Fruit fly (Drosophila melanogaster): ENCODE data around the gene JMJD7.

Gene JMJD7

DNA sequence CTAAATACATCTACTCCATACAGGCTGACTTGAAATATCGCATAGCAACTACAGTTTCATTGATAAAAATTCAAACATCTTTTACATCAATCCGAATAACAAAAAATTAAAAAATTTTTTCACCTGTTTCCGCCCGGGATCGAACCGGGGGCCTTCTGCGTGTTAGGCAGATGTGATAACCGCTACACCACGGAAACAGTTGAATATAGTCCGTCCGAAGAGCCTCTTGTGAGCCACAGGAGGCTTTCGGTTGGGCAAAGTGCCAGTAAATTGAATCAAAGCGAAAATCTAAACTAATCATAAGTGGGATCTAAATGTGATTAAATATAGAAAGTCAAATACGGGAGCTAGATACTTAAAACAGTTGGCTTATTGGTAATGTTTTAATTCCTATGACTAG is 16.6 kb downstream of the JMJD7 start (continued):
- TF ChIP-seq CG12659 (GFP tag; optimal IDR thresholded peaks at IDR 0.05), result no peak
- no peak for TF ChIP-seq CG3847 (GFP tag; IDR thresholded peaks at IDR 0.05)
- no peak for TF ChIP-seq CG11723 (GFP tag; optimal IDR thresholded peaks at IDR 0.05)
- TF ChIP-seq CG3995 (GFP tag; optimal IDR thresholded peaks at IDR 0.05), result no peak
- peak; percentile 79 for TF ChIP-seq bbx (GFP tag; IDR thresholded peaks at IDR 0.05; ENCODE audit: partially characterized antibody)
- no peak for TF ChIP-seq CG3838 (GFP tag; optimal IDR thresholded peaks at IDR 0.05)
- TF ChIP-seq gcm (GFP tag; optimal IDR thresholded peaks at IDR 0.05), result no peak
- no peak for TF ChIP-seq CG18764 (GFP tag; optimal IDR thresholded peaks at IDR 0.05)
- TF ChIP-seq amos (GFP tag; IDR thresholded peaks at IDR 0.05; ENCODE audit: partially characterized antibody), result peak; percentile 81
- TF ChIP-seq NC2β (GFP tag; optimal IDR thresholded peaks at IDR 0.05), result no peak
- TF ChIP-seq CG15269 (tag; optimal IDR thresholded peaks at IDR 0.05), result no peak
- TF ChIP-seq Scr (GFP tag; IDR thresholded peaks at IDR 0.05; ENCODE audit: partially characterized antibody), result peak; percentile 56
- TF ChIP-seq Hr51 (GFP tag; optimal IDR thresholded peaks at IDR 0.05), result no peak
- no peak for TF ChIP-seq sc (optimal IDR thresholded peaks at IDR 0.05)
- no peak for TF ChIP-seq sc (GFP tag; optimal IDR thresholded peaks at IDR 0.05)
- TF ChIP-seq Dll (GFP tag; IDR thresholded peaks at IDR 0.05; ENCODE audit: partially characterized antibody), result peak; percentile 18; the same call in 1 of the 4 replicates
- no peak for TF ChIP-seq Lhr (GFP tag; optimal IDR thresholded peaks at IDR 0.05)
- peak; percentile 99 for TF ChIP-seq Bdp1 (GFP tag; optimal IDR thresholded peaks at IDR 0.05)
- TF ChIP-seq TFAM (GFP tag; optimal IDR thresholded peaks at IDR 0.05), result no peak
- TF ChIP-seq ato (GFP tag; IDR thresholded peaks at IDR 0.05; ENCODE audit: partially characterized antibody), result peak; percentile 78
- TF ChIP-seq CG7745 (tag; optimal IDR thresholded peaks at IDR 0.05), result no peak
- TF ChIP-seq CG11456 (GFP tag; IDR thresholded peaks at IDR 0.05), result no peak
- TF ChIP-seq Dref (GFP tag; IDR thresholded peaks at IDR 0.05), result no peak
- TF ChIP-seq mirr (GFP tag; optimal IDR thresholded peaks at IDR 0.05), result no peak
- peak; percentile 84; the same call in 2 of the 3 replicates for TF ChIP-seq mld (GFP tag; IDR thresholded peaks at IDR 0.05; ENCODE audit: partially characterized antibody)
- TF ChIP-seq Awh (GFP tag; IDR thresholded peaks at IDR 0.05), result no peak
- no peak for TF ChIP-seq CG6765 (GFP tag; optimal IDR thresholded peaks at IDR 0.05)
- TF ChIP-seq CG6254 (GFP tag; optimal IDR thresholded peaks at IDR 0.05), result no peak
- no peak for TF ChIP-seq MBD-R2 (GFP tag; IDR thresholded peaks at IDR 0.05)
- TF ChIP-seq dimm (GFP tag; IDR thresholded peaks at IDR 0.05), result no peak
- no peak for TF ChIP-seq gcm2 (GFP tag; optimal IDR thresholded peaks at IDR 0.05)
- peak; percentile 53 for TF ChIP-seq sens (GFP tag)
- TF ChIP-seq CG9437 (GFP tag; optimal IDR thresholded peaks at IDR 0.05), result no peak
- peak; percentile 78 for TF ChIP-seq Bgb (GFP tag; IDR thresholded peaks at IDR 0.05; ENCODE audit: partially characterized antibody)
- TF ChIP-seq inv (GFP tag; IDR thresholded peaks at IDR 0.05; ENCODE audit: partially characterized antibody), result peak; percentile 38; the same call in 1 of the 2 replicates
- peak; percentile 31; the same call in 1 of the 2 replicates for TF ChIP-seq CG13287 (GFP tag; IDR thresholded peaks at IDR 0.05; ENCODE audit: partially characterized antibody)
- TF ChIP-seq sima (GFP tag; optimal IDR thresholded peaks at IDR 0.05), result no peak
- no peak for TF ChIP-seq dmrt99B (tag; optimal IDR thresholded peaks at IDR 0.05)
- peak; percentile 54 for TF ChIP-seq knrl (GFP tag; IDR thresholded peaks at IDR 0.05; ENCODE audit: partially characterized antibody)
- TF ChIP-seq CG6791 (GFP tag; IDR thresholded peaks at IDR 0.05; ENCODE audit: partially characterized antibody), result peak; percentile 76; the same call in 2 of the 3 replicates
- no peak for TF ChIP-seq CG1603 (tag; optimal IDR thresholded peaks at IDR 0.05)
- no peak for TF ChIP-seq Eip74EF (GFP tag; optimal IDR thresholded peaks at IDR 0.05)
- TF ChIP-seq CG1602 (GFP tag; optimal IDR thresholded peaks at IDR 0.05), result no peak
- no peak for TF ChIP-seq toy (GFP tag; IDR thresholded peaks at IDR 0.05)
- peak; percentile 43 for TF ChIP-seq sna (GFP tag; IDR thresholded peaks at IDR 0.05; ENCODE audit: partially characterized antibody)
- TF ChIP-seq Hmr (GFP tag; optimal IDR thresholded peaks at IDR 0.05), result no peak
- no peak for TF ChIP-seq tup (GFP tag; optimal IDR thresholded peaks at IDR 0.05)
- TF ChIP-seq Opbp (GFP tag; IDR thresholded peaks at IDR 0.05; ENCODE audit: partially characterized antibody), result peak; percentile 89
- peak; percentile 60; the same call in 1 of the 2 replicates for TF ChIP-seq CG42726 (GFP tag; IDR thresholded peaks at IDR 0.05; ENCODE audit: partially characterized antibody)

Measured in whole organism, embryonic.